Worm (Caenorhabditis elegans): Measurements from ENCODE around the gene C02B8.6.
"Not testable (repeated sequence)": the region's sequence is repeated elsewhere in the genome, so short reads cannot be mapped to it uniquely, and the experiment has no call there.

DNA sequence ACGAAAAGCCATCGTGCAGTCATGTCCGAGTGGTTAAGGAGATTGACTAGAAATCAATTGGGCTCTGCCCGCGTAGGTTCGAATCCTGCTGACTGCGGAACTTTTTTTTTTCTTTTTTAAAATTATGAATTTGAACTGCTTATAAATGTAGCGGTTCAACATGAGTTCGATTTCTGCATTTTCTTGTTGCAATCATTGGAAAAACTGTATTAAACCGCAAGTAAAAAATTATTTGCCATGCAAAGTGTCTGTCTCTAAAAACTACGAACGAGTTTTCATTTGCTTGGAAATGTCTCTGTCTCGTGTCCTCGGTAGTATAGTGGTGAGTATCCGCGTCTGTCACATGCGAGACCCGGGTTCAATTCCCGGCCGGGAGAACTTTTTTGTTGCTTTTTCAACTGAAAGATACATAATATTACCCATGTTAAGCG lies 19.3 kb upstream of the C02B8.6 start:
- not testable (repeated sequence) for TF ChIP-seq sptf-2 (GFP tag; optimal IDR thresholded peaks at IDR 0.05); Y95B8A.8 (GFP tag; IDR thresholded peaks at IDR 0.05); ztf-22 (GFP tag; optimal IDR thresholded peaks at IDR 0.05); dpl-1 (GFP tag; optimal IDR thresholded peaks at IDR 0.05); nhr-80 (tag; optimal IDR thresholded peaks at IDR 0.05); sea-2 (GFP tag; IDR thresholded peaks at IDR 0.05); ama-1 (optimal IDR thresholded peaks at IDR 0.05); ama-1 (GFP tag; optimal IDR thresholded peaks at IDR 0.05); hrde-1 (tag; optimal IDR thresholded peaks at IDR 0.05; ENCODE audit: borderline replicate concordance); ekl-4 (GFP tag; IDR thresholded peaks at IDR 0.05); nfya-1 (tag; optimal IDR thresholded peaks at IDR 0.05; ENCODE audit: borderline replicate concordance, insufficient read depth)
- TF ChIP-seq lin-26 (GFP tag; IDR thresholded peaks at IDR 0.05) = peak; percentile 67
- peak; percentile 26 for TF ChIP-seq snpc-4 (GFP tag; optimal IDR thresholded peaks at IDR 0.05)
- peak in 2 of 4 experiments; percentile 30 to 43 for TF ChIP-seq snpc-4 (tag; optimal IDR thresholded peaks at IDR 0.05)
